Worm (Caenorhabditis elegans): ENCODE results near the gene T18D3.1.

ce11 chrX:12407297-12407696 is 47.2 kb upstream of the T18D3.1 start:
- TF ChIP-seq him-1 (tag; optimal IDR thresholded peaks at IDR 0.05), result no peak
- no peak for TF ChIP-seq dao-5 (tag; optimal IDR thresholded peaks at IDR 0.05)
- no peak for TF ChIP-seq W03F9.2 (tag; optimal IDR thresholded peaks at IDR 0.05)
